Worm (Caenorhabditis elegans) whole organism, L1 larva: ENCODE data around the gene ceh-92.

ENCODE experiments used
- C04F5.9 ChIP-seq: sonication (generic microtip); optimal IDR thresholded peaks from 2 replicates; lab custom pipeline; 2016; ENCODE audit warnings: missing genetic modification characterization, missing compliant biosample characterization
- aha-1 ChIP-seq: fragments of 150-350 bp; optimal IDR thresholded peaks from 2 replicates; lab custom pipeline; 2014; ENCODE audit warnings: missing biosample characterization, missing genetic modification characterization
- blmp-1 ChIP-seq: fragments of 150-350 bp; optimal IDR thresholded peaks from 2 replicates; lab custom pipeline; 2014; ENCODE audit warnings: missing biosample characterization, missing genetic modification characterization
- ces-1 ChIP-seq: fragments of 150-350 bp; optimal IDR thresholded peaks from 2 replicates; lab custom pipeline; 2014; ENCODE audit warnings: missing biosample characterization, missing genetic modification reagents, missing genetic modification characterization
- dpl-1 ChIP-seq, 3 experiments: fragments of 150-350 bp in 2 of 3; sonication (generic microtip) in 1 of 3; optimal IDR thresholded peaks; 2 replicates each; lab custom pipeline; 2014 to 2017; ENCODE audit warnings: missing biosample characterization in 3 of 3, missing genetic modification characterization in 3 of 3, missing genetic modification reagents in 3 of 3
- dsc-1 ChIP-seq: sonication (generic microtip); optimal IDR thresholded peaks from 2 replicates; lab custom pipeline; 2016; ENCODE audit warnings: mild to moderate bottlenecking, missing genetic modification characterization, missing compliant biosample characterization
- efl-3 ChIP-seq: fragments of 200-800 bp; sonication (Bioruptor generic); optimal IDR thresholded peaks from 2 replicates; lab custom pipeline; 2018; ENCODE audit warnings: mild to moderate bottlenecking, missing genetic modification characterization, missing compliant biosample characterization
- egl-13 ChIP-seq: sonication (generic microtip); optimal IDR thresholded peaks from 2 replicates; lab custom pipeline; 2016; ENCODE audit warnings: missing genotype, missing genetic modification reagents, missing genetic modification characterization, missing compliant biosample characterization
- elt-3 ChIP-seq, 6 experiments: fragments of 150-350 bp in 1 of 6; sonication (generic microtip); optimal IDR thresholded peaks; 2 replicates each; lab custom pipeline; 2017 to 2018; ENCODE audit warnings: missing biosample characterization in 6 of 6, missing genetic modification characterization in 6 of 6, inconsistent platforms in 1 of 6
- ets-5 ChIP-seq: fragments of 200-800 bp; sonication (Bioruptor generic); IDR thresholded peaks from 2 replicates; pipeline ENCODE4 v1.3.6; 2022; ENCODE audit warnings: missing genetic modification characterization, missing compliant biosample characterization
- fkh-10 ChIP-seq: sonication (generic microtip); optimal IDR thresholded peaks from 2 replicates; lab custom pipeline; 2017; ENCODE audit warnings: missing biosample characterization, missing genetic modification reagents, missing genetic modification characterization
- fkh-8 ChIP-seq: sonication (generic microtip); optimal IDR thresholded peaks from 2 replicates; lab custom pipeline; 2016; ENCODE audit warnings: mild to moderate bottlenecking, missing genetic modification characterization, missing compliant biosample characterization
- grh-1 ChIP-seq: fragments of 200-800 bp; sonication (Bioruptor generic); IDR thresholded peaks from 2 replicates; pipeline ENCODE4 v1.3.6; 2022; ENCODE audit warnings: missing genetic modification reagents, missing genetic modification characterization, missing compliant biosample characterization
- irx-1 ChIP-seq: sonication (generic microtip); optimal IDR thresholded peaks from 2 replicates; lab custom pipeline; 2016; ENCODE audit warnings: missing genetic modification characterization, missing compliant biosample characterization
- jun-1 ChIP-seq: fragments of 150-350 bp; optimal IDR thresholded peaks from 2 replicates; lab custom pipeline; 2014; ENCODE audit warnings: missing biosample characterization, missing genetic modification reagents, missing genetic modification characterization
- lir-3 ChIP-seq: sonication (generic microtip); optimal IDR thresholded peaks from 2 replicates; lab custom pipeline; 2016; ENCODE audit warnings: mild to moderate bottlenecking, missing genetic modification characterization, moderate library complexity, missing compliant biosample characterization; ENCODE audit not compliant: poor library complexity
- mep-1 ChIP-seq: fragments of 150-350 bp; optimal IDR thresholded peaks from 2 replicates; lab custom pipeline; 2014; ENCODE audit warnings: missing biosample characterization, missing genetic modification characterization
- nhr-19 ChIP-seq: fragments of 200-800 bp; sonication (Bioruptor generic); conservative IDR thresholded peaks from 2 replicates; pipeline ENCODE4 v1.3.6; 2022; ENCODE audit warnings: missing genetic modification characterization, missing compliant biosample characterization
- nhr-20 ChIP-seq: sonication (generic microtip); optimal IDR thresholded peaks from 2 replicates; lab custom pipeline; 2016; ENCODE audit warnings: mild to moderate bottlenecking, missing genetic modification characterization, missing compliant biosample characterization
- nhr-28 ChIP-seq: fragments of 150-350 bp; optimal IDR thresholded peaks from 2 replicates; lab custom pipeline; 2014; ENCODE audit warnings: missing biosample characterization, missing genetic modification characterization
- nhr-47 ChIP-seq: sonication (generic microtip); optimal IDR thresholded peaks from 2 replicates; lab custom pipeline; 2016; ENCODE audit warnings: mild to moderate bottlenecking, missing genetic modification characterization, moderate library complexity, missing compliant biosample characterization
- nhr-76 ChIP-seq: sonication (generic microtip); optimal IDR thresholded peaks from 2 replicates; lab custom pipeline; 2017; ENCODE audit warnings: missing biosample characterization, missing genetic modification characterization
- nhr-85 ChIP-seq: sonication (generic microtip); peaks from one replicate; lab custom pipeline; 2016; ENCODE audit warnings: missing genetic modification characterization, inconsistent platforms, missing compliant biosample characterization
- nhr-90 ChIP-seq: sonication (generic microtip); optimal IDR thresholded peaks from 2 replicates; lab custom pipeline; 2016; ENCODE audit warnings: mild to moderate bottlenecking, missing genetic modification characterization, missing compliant biosample characterization; ENCODE audit not compliant: poor library complexity
- pax-3 ChIP-seq: fragments of 200-800 bp; sonication (Bioruptor generic); optimal IDR thresholded peaks from 2 replicates; lab custom pipeline; 2018; ENCODE audit warnings: mild to moderate bottlenecking, missing genetic modification characterization, moderate library complexity, missing compliant biosample characterization
- pqm-1 ChIP-seq: sonication (generic microtip); optimal IDR thresholded peaks from 3 replicates; lab custom pipeline; 2017; ENCODE audit warnings: missing biosample characterization, missing genetic modification characterization
- skn-1 ChIP-seq: fragments of 150-350 bp; optimal IDR thresholded peaks from 2 replicates; lab custom pipeline; 2014; ENCODE audit warnings: missing biosample characterization, missing genetic modification characterization
- snu-23 ChIP-seq: sonication (generic microtip); optimal IDR thresholded peaks from 2 replicates; lab custom pipeline; 2016; ENCODE audit warnings: missing genetic modification characterization, missing compliant biosample characterization
- sox-4 ChIP-seq: sonication (generic microtip); optimal IDR thresholded peaks from 2 replicates; lab custom pipeline; 2016; ENCODE audit warnings: missing genetic modification characterization, missing compliant biosample characterization
- sup-37 ChIP-seq: fragments of 200-800 bp; sonication (Bioruptor generic); optimal IDR thresholded peaks from 2 replicates; lab custom pipeline; 2018; ENCODE audit warnings: mild to moderate bottlenecking, missing genetic modification characterization, missing compliant biosample characterization
- unc-130 ChIP-seq: fragments of 150-350 bp; optimal IDR thresholded peaks from 2 replicates; lab custom pipeline; 2017; ENCODE audit warnings: missing biosample characterization, missing genetic modification characterization, inconsistent platforms
- vab-15 ChIP-seq: sonication (generic microtip); optimal IDR thresholded peaks from 2 replicates; lab custom pipeline; 2017; ENCODE audit warnings: missing genotype, mild to moderate bottlenecking, missing genetic modification characterization, missing compliant biosample characterization
- zip-4 ChIP-seq: fragments of 200-800 bp; sonication (Bioruptor generic); optimal IDR thresholded peaks from 2 replicates; lab custom pipeline; 2018; ENCODE audit warnings: mild to moderate bottlenecking, missing genetic modification characterization, moderate library complexity, missing compliant biosample characterization
- ztf-4 ChIP-seq: fragments of 150-350 bp; optimal IDR thresholded peaks from 2 replicates; lab custom pipeline; 2014; ENCODE audit warnings: missing biosample characterization, missing genetic modification characterization

The ceh-92 gene

ce11 chrIII:11631111-11631510 is 49.7 kb downstream of the ceh-92 start:
- TF ChIP-seq nhr-90 (tag; lab: Kevin White, UChicago) (no peak), pqm-1 (tag; lab: Kevin White, UChicago) (no peak)

ce11 chrIII:11632376-11632775 is 51.0 kb downstream of the ceh-92 start:
- TF ChIP-seq elt-3 (tag; optimal IDR thresholded peaks at IDR 0.05; lab: Kevin White, UChicago) (peak in 1 of 6 experiments; percentile 77), vab-15 (tag; lab: Kevin White, UChicago) (no peak), ces-1 (GFP tag; lab: Kevin White, UChicago) (no peak), blmp-1 (tag; lab: Kevin White, UChicago) (peak; percentile 25), grh-1 (no peak), irx-1 (tag; lab: Kevin White, UChicago) (no peak), egl-13 (tag; lab: Kevin White, UChicago) (no peak)

ce11 chrIII:11633444-11633843 is 52.0 kb downstream of the ceh-92 start:
- no peak for TF ChIP-seq nhr-28 (tag; lab: Kevin White, UChicago)
- TF ChIP-seq pax-3 (tag; lab: Kevin White, UChicago): no peak
- TF ChIP-seq C04F5.9: no peak
- TF ChIP-seq dpl-1 (GFP tag; optimal IDR thresholded peaks at IDR 0.05; lab: Kevin White, UChicago): no peak
- TF ChIP-seq fkh-10 (GFP tag; lab: Kevin White, UChicago): no peak
- TF ChIP-seq skn-1 (tag; lab: Kevin White, UChicago): no peak
- TF ChIP-seq mep-1 (tag; lab: Kevin White, UChicago): no peak

- TF ChIP-seq ets-5 (GFP tag; lab: Robert Waterston, UW) (no peak), jun-1 (tag; lab: Kevin White, UChicago) (no peak), vab-15 (tag; lab: Kevin White, UChicago) (no peak), nhr-47 (no peak), zip-4 (GFP tag; lab: Kevin White, UChicago) (no peak), nhr-85 (no peak)
These were observed 53.6 kb downstream of the ceh-92 start for ce11 chrIII:11635000-11635399.

- TF ChIP-seq fkh-8: no peak
- TF ChIP-seq nhr-76 (tag; lab: Kevin White, UChicago): no peak
- no peak for TF ChIP-seq ets-5 (GFP tag; lab: Robert Waterston, UW)
- TF ChIP-seq unc-130 (tag; lab: Kevin White, UChicago): no peak
- no peak for TF ChIP-seq nhr-19
- TF ChIP-seq lir-3 (tag; lab: Kevin White, UChicago): no peak
- TF ChIP-seq ces-1 (GFP tag; lab: Kevin White, UChicago): no peak
- no peak for TF ChIP-seq dsc-1
- TF ChIP-seq nhr-20 (tag; lab: Kevin White, UChicago): no peak
- TF ChIP-seq sox-4 (tag; lab: Kevin White, UChicago): no peak
- no peak for TF ChIP-seq ztf-4 (tag; lab: Kevin White, UChicago)
- no peak for TF ChIP-seq aha-1 (tag; lab: Kevin White, UChicago)
- TF ChIP-seq sup-37 (GFP tag; lab: Kevin White, UChicago): no peak
- TF ChIP-seq snu-23: no peak
- TF ChIP-seq efl-3: no peak
These were observed 55.3 kb downstream of the ceh-92 start, which contains the start of gene tbx-33 for ce11 chrIII:11636740-11637139. tbx-33 (minus strand) TSS chrIII:11636840.
